Worm (Caenorhabditis elegans): Measurements from ENCODE around the gene C30A5.16.

ce11 chrIII:8191695-8192094 is 26.3 kb upstream of the C30A5.16 start, which contains the start of gene C50C3.1:
- TF ChIP-seq ZK546.5 (tag; optimal IDR thresholded peaks at IDR 0.05) (no peak), nhr-237 (tag; optimal IDR thresholded peaks at IDR 0.05) (no peak), fos-1 (tag; optimal IDR thresholded peaks at IDR 0.05) (no peak), elt-2 (tag; optimal IDR thresholded peaks at IDR 0.05) (no peak), skn-1 (tag; optimal IDR thresholded peaks at IDR 0.05) (no peak), egl-27 (tag; optimal IDR thresholded peaks at IDR 0.05) (no peak), nhr-12 (tag; optimal IDR thresholded peaks at IDR 0.05) (no peak), zag-1 (tag; optimal IDR thresholded peaks at IDR 0.05) (no peak), unc-62 (GFP tag; optimal IDR thresholded peaks at IDR 0.05) (no peak), nhr-76 (tag; optimal IDR thresholded peaks at IDR 0.05) (no peak), lin-15B (tag; optimal IDR thresholded peaks at IDR 0.05) (no peak), sea-2 (GFP tag; optimal IDR thresholded peaks at IDR 0.05) (no peak)

Measured in whole organism, L3 larva.